Worm (Caenorhabditis elegans) whole organism, L1 larva: ENCODE results near the gene dhhc-1.

ENCODE experiments used
- C16A3.4 ChIP-seq: fragments of 150-350 bp; optimal IDR thresholded peaks from 2 replicates; lab custom pipeline; 2014; ENCODE audit warnings: missing biosample characterization, missing genetic modification characterization
- C34B4.2 ChIP-seq: sonication (generic microtip); optimal IDR thresholded peaks from 2 replicates; lab custom pipeline; 2017; ENCODE audit warnings: mild to moderate bottlenecking, missing genetic modification characterization, missing compliant biosample characterization
- F16B12.6 ChIP-seq: fragments of 150-350 bp; optimal IDR thresholded peaks from 2 replicates; lab custom pipeline; 2014; ENCODE audit warnings: missing biosample characterization, missing genetic modification characterization
- alr-1 ChIP-seq: fragments of 200-800 bp; sonication (Bioruptor generic); optimal IDR thresholded peaks from 2 replicates; lab custom pipeline; 2018; ENCODE audit warnings: borderline replicate concordance, mild to moderate bottlenecking, missing genetic modification characterization, missing compliant biosample characterization
- blmp-1 ChIP-seq: fragments of 150-350 bp; optimal IDR thresholded peaks from 2 replicates; lab custom pipeline; 2014; ENCODE audit warnings: missing biosample characterization, missing genetic modification characterization
- ceh-82 ChIP-seq, 3 experiments: fragments of 150-350 bp in 1 of 3; sonication (generic microtip) in 2 of 3; optimal IDR thresholded peaks; 2 replicates each; lab custom pipeline; 2014 to 2017; ENCODE audit warnings: missing biosample characterization in 3 of 3, missing genetic modification characterization in 3 of 3
- ceh-90 ChIP-seq: sonication (generic microtip); optimal IDR thresholded peaks from 2 replicates; lab custom pipeline; 2016; ENCODE audit warnings: missing genetic modification characterization, missing compliant biosample characterization
- dpl-1 ChIP-seq, 3 experiments: fragments of 150-350 bp in 2 of 3; sonication (generic microtip) in 1 of 3; optimal IDR thresholded peaks; 2 replicates each; lab custom pipeline; 2014 to 2017; ENCODE audit warnings: missing biosample characterization in 3 of 3, missing genetic modification characterization in 3 of 3, missing genetic modification reagents in 3 of 3
- elt-3 ChIP-seq, 6 experiments: fragments of 150-350 bp in 1 of 6; sonication (generic microtip); optimal IDR thresholded peaks; 2 replicates each; lab custom pipeline; 2017 to 2018; ENCODE audit warnings: missing biosample characterization in 6 of 6, missing genetic modification characterization in 6 of 6, inconsistent platforms in 1 of 6
- ets-5 ChIP-seq: fragments of 200-800 bp; sonication (Bioruptor generic); IDR thresholded peaks from 2 replicates; pipeline ENCODE4 v1.3.6; 2022; ENCODE audit warnings: missing genetic modification characterization, missing compliant biosample characterization
- fkh-10 ChIP-seq: sonication (generic microtip); optimal IDR thresholded peaks from 2 replicates; lab custom pipeline; 2017; ENCODE audit warnings: missing biosample characterization, missing genetic modification reagents, missing genetic modification characterization
- fkh-4 ChIP-seq: sonication (generic microtip); optimal IDR thresholded peaks from 2 replicates; lab custom pipeline; 2016; ENCODE audit warnings: missing compliant biosample characterization, missing genetic modification characterization, borderline replicate concordance
- grh-1 ChIP-seq: fragments of 200-800 bp; sonication (Bioruptor generic); IDR thresholded peaks from 2 replicates; pipeline ENCODE4 v1.3.6; 2022; ENCODE audit warnings: missing genetic modification reagents, missing genetic modification characterization, missing compliant biosample characterization
- lin-14 ChIP-seq: fragments of 200-800 bp; sonication (Bioruptor generic); optimal IDR thresholded peaks from 2 replicates; lab custom pipeline; 2018; ENCODE audit warnings: mild to moderate bottlenecking, missing genetic modification characterization, moderate library complexity, missing compliant biosample characterization
- lin-35 ChIP-seq, 2 experiments: fragments of 150-350 bp; optimal IDR thresholded peaks; 2 replicates each; lab custom pipeline; 2014; ENCODE audit warnings: missing biosample characterization in 2 of 2, missing genetic modification characterization in 2 of 2, missing genetic modification reagents in 2 of 2
- lsy-2 ChIP-seq, 2 experiments: fragments of 150-350 bp; optimal IDR thresholded peaks; 2 replicates each; lab custom pipeline; 2014; ENCODE audit warnings: missing biosample characterization in 2 of 2, missing genetic modification characterization in 2 of 2
- mdl-1 ChIP-seq, 2 experiments: fragments of 150-350 bp; optimal IDR thresholded peaks; 2 replicates each; lab custom pipeline; 2014 to 2017; ENCODE audit warnings: missing biosample characterization in 2 of 2, missing genetic modification characterization in 2 of 2, inconsistent platforms in 1 of 2
- mep-1 ChIP-seq: fragments of 150-350 bp; optimal IDR thresholded peaks from 2 replicates; lab custom pipeline; 2014; ENCODE audit warnings: missing biosample characterization, missing genetic modification characterization
- nhr-19 ChIP-seq: fragments of 200-800 bp; sonication (Bioruptor generic); conservative IDR thresholded peaks from 2 replicates; pipeline ENCODE4 v1.3.6; 2022; ENCODE audit warnings: missing genetic modification characterization, missing compliant biosample characterization
- nhr-20 ChIP-seq: sonication (generic microtip); optimal IDR thresholded peaks from 2 replicates; lab custom pipeline; 2016; ENCODE audit warnings: mild to moderate bottlenecking, missing genetic modification characterization, missing compliant biosample characterization
- nhr-71 ChIP-seq: sonication (generic microtip); optimal IDR thresholded peaks from 2 replicates; lab custom pipeline; 2016; ENCODE audit warnings: mild to moderate bottlenecking, missing genetic modification characterization, moderate library complexity, missing compliant biosample characterization
- nhr-85 ChIP-seq: sonication (generic microtip); peaks from one replicate; lab custom pipeline; 2016; ENCODE audit warnings: missing genetic modification characterization, inconsistent platforms, missing compliant biosample characterization
- nhr-90 ChIP-seq: sonication (generic microtip); optimal IDR thresholded peaks from 2 replicates; lab custom pipeline; 2016; ENCODE audit warnings: mild to moderate bottlenecking, missing genetic modification characterization, missing compliant biosample characterization; ENCODE audit not compliant: poor library complexity
- rnt-1 ChIP-seq: sonication (generic microtip); optimal IDR thresholded peaks from 2 replicates; lab custom pipeline; 2016; ENCODE audit warnings: mild to moderate bottlenecking, missing genetic modification characterization, moderate library complexity, missing compliant biosample characterization
- skn-1 ChIP-seq: fragments of 150-350 bp; optimal IDR thresholded peaks from 2 replicates; lab custom pipeline; 2014; ENCODE audit warnings: missing biosample characterization, missing genetic modification characterization
- snpc-4 ChIP-seq: fragments of 150-350 bp; optimal IDR thresholded peaks from 2 replicates; lab custom pipeline; 2014; ENCODE audit warnings: missing biosample characterization, missing genetic modification characterization
- snu-23 ChIP-seq: sonication (generic microtip); optimal IDR thresholded peaks from 2 replicates; lab custom pipeline; 2016; ENCODE audit warnings: missing genetic modification characterization, missing compliant biosample characterization
- sptf-1 ChIP-seq: fragments of 150-350 bp; optimal IDR thresholded peaks from 2 replicates; lab custom pipeline; 2014; ENCODE audit warnings: missing biosample characterization, missing genetic modification characterization
- sup-37 ChIP-seq: fragments of 200-800 bp; sonication (Bioruptor generic); optimal IDR thresholded peaks from 2 replicates; lab custom pipeline; 2018; ENCODE audit warnings: mild to moderate bottlenecking, missing genetic modification characterization, missing compliant biosample characterization
- tbx-2 ChIP-seq: sonication (generic microtip); optimal IDR thresholded peaks from 2 replicates; lab custom pipeline; 2016; ENCODE audit warnings: missing genetic modification characterization, missing compliant biosample characterization
- unc-130 ChIP-seq: fragments of 150-350 bp; optimal IDR thresholded peaks from 2 replicates; lab custom pipeline; 2017; ENCODE audit warnings: missing biosample characterization, missing genetic modification characterization, inconsistent platforms
- unc-30 ChIP-seq: sonication (generic microtip); optimal IDR thresholded peaks from 2 replicates; lab custom pipeline; 2017; ENCODE audit warnings: missing biosample characterization, missing genetic modification characterization
- unc-98 ChIP-seq: fragments of 200-800 bp; sonication (Bioruptor generic); IDR thresholded peaks from 2 replicates; pipeline ENCODE4 v1.3.6; 2022; ENCODE audit warnings: missing genetic modification characterization, missing compliant biosample characterization
- vab-15 ChIP-seq: sonication (generic microtip); optimal IDR thresholded peaks from 2 replicates; lab custom pipeline; 2017; ENCODE audit warnings: missing genotype, mild to moderate bottlenecking, missing genetic modification characterization, missing compliant biosample characterization
- xbp-1 ChIP-seq: sonication (generic microtip); optimal IDR thresholded peaks from 2 replicates; lab custom pipeline; 2016; ENCODE audit warnings: missing genetic modification characterization, missing compliant biosample characterization
- zip-4 ChIP-seq: fragments of 200-800 bp; sonication (Bioruptor generic); optimal IDR thresholded peaks from 2 replicates; lab custom pipeline; 2018; ENCODE audit warnings: mild to moderate bottlenecking, missing genetic modification characterization, moderate library complexity, missing compliant biosample characterization
- ztf-4 ChIP-seq: fragments of 150-350 bp; optimal IDR thresholded peaks from 2 replicates; lab custom pipeline; 2014; ENCODE audit warnings: missing biosample characterization, missing genetic modification characterization

The dhhc-1 gene

ce11 chrX:15081486-15081885 lies 18.7 kb downstream of the dhhc-1 start (continued):
- no peak for TF ChIP-seq F16B12.6 (tag; lab: Kevin White, UChicago)
- no peak for TF ChIP-seq fkh-10 (GFP tag; lab: Kevin White, UChicago)
- no peak for TF ChIP-seq skn-1 (tag; lab: Kevin White, UChicago)
- TF ChIP-seq alr-1 (tag; lab: Kevin White, UChicago), result no peak
- no peak for TF ChIP-seq nhr-90 (tag; lab: Kevin White, UChicago)
- TF ChIP-seq xbp-1 (tag; lab: Kevin White, UChicago), result no peak
- TF ChIP-seq sptf-1 (tag; lab: Kevin White, UChicago), result no peak
- TF ChIP-seq ceh-82 (tag; optimal IDR thresholded peaks at IDR 0.05; lab: Kevin White, UChicago), result no peak
- peak; percentile 37 for TF ChIP-seq unc-130 (tag; lab: Kevin White, UChicago)
- no peak for TF ChIP-seq dpl-1 (GFP tag; optimal IDR thresholded peaks at IDR 0.05; lab: Kevin White, UChicago)
- TF ChIP-seq snu-23 (GFP tag; lab: Kevin White, UChicago), result peak; percentile 46

ce11 chrX:15079406-15079805 lies 20.8 kb downstream of the dhhc-1 start:
- TF ChIP-seq ets-5 (GFP tag; lab: Robert Waterston, UW), result no peak
- TF ChIP-seq unc-130 (tag; lab: Kevin White, UChicago), result peak; percentile 63
- TF ChIP-seq nhr-71 (tag; lab: Kevin White, UChicago), result peak; percentile 69
- peak in 1 of 2 experiments; percentile 32 for TF ChIP-seq lsy-2 (tag; optimal IDR thresholded peaks at IDR 0.05; lab: Kevin White, UChicago)
- no peak for TF ChIP-seq snpc-4 (tag; lab: Kevin White, UChicago)
- peak; percentile 86 for TF ChIP-seq blmp-1
- peak in 5 of 6 experiments; percentile 48 to 92 (median 69) for TF ChIP-seq elt-3 (tag; optimal IDR thresholded peaks at IDR 0.05; lab: Kevin White, UChicago)
- peak; percentile 56 for TF ChIP-seq snu-23 (GFP tag; lab: Kevin White, UChicago)
- TF ChIP-seq nhr-85 (tag; lab: Kevin White, UChicago), result peak; percentile 92
- peak; percentile 40 for TF ChIP-seq tbx-2 (tag; lab: Kevin White, UChicago)
- peak in 1 of 2 experiments; percentile 45 for TF ChIP-seq lin-35 (GFP tag; optimal IDR thresholded peaks at IDR 0.05; lab: Kevin White, UChicago)
- TF ChIP-seq xbp-1 (tag; lab: Kevin White, UChicago), result no peak
- TF ChIP-seq C16A3.4 (tag; lab: Kevin White, UChicago), result peak; percentile 5
- TF ChIP-seq nhr-90 (tag; lab: Kevin White, UChicago), result peak; percentile 38
- peak; percentile 60 for TF ChIP-seq nhr-19 (GFP tag; lab: Robert Waterston, UW)
- peak; percentile 78 for TF ChIP-seq grh-1 (GFP tag; lab: Robert Waterston, UW)
- no peak for TF ChIP-seq ceh-90 (tag; lab: Kevin White, UChicago)
- peak in 1 of 2 experiments; percentile 74 for TF ChIP-seq mdl-1 (tag; optimal IDR thresholded peaks at IDR 0.05; lab: Kevin White, UChicago)
- peak; percentile 64 for TF ChIP-seq lin-14 (GFP tag; lab: Kevin White, UChicago)
- peak; percentile 83 for TF ChIP-seq nhr-20

- TF ChIP-seq ztf-4 (no peak), unc-30 (tag; lab: Kevin White, UChicago) (no peak), dpl-1 (GFP tag; optimal IDR thresholded peaks at IDR 0.05; lab: Kevin White, UChicago) (no peak), nhr-85 (tag; lab: Kevin White, UChicago) (no peak), vab-15 (tag; lab: Kevin White, UChicago) (no peak), rnt-1 (tag; lab: Kevin White, UChicago) (no peak), mep-1 (tag; lab: Kevin White, UChicago) (no peak), unc-98 (GFP tag; lab: Robert Waterston, UW) (no peak), unc-130 (tag; lab: Kevin White, UChicago) (no peak), C16A3.4 (tag; lab: Kevin White, UChicago) (no peak), sup-37 (GFP tag; lab: Kevin White, UChicago) (no peak), zip-4 (GFP tag; lab: Kevin White, UChicago) (no peak), snpc-4 (tag; lab: Kevin White, UChicago) (no peak), fkh-4 (tag; lab: Kevin White, UChicago) (no peak), C34B4.2 (no peak)
Observed at ce11 chrX:15078276-15078675, 21.9 kb downstream of the dhhc-1 start.
